Fruit fly (Drosophila melanogaster): Measurements from ENCODE around the gene CG32572.

DNA sequence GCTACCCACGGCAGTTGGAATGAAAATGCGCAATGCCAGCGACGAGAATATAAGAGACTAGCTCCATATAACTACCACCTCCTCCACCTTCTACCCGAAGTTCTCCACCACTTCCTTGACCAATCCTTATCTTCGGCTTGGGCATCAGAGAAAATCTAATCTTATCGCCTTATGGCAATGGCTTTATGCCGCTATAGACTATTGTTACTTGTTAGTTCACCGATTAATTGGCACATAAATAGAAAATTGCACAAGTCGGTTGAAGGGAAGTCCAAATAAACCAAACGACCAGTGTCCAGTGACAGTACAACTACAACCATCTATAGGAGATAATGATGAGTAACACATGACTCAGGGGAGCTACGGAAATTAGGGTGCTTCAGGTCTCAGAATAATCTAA is 19.0 kb upstream of the CG32572 start, which contains the start of gene sphe:
- TF ChIP-seq usp (GFP tag; optimal IDR thresholded peaks at IDR 0.05) (no peak), pzg (GFP tag; optimal IDR thresholded peaks at IDR 0.05) (no peak), CG2116 (GFP tag; optimal IDR thresholded peaks at IDR 0.05) (no peak), CG11398 (GFP tag; optimal IDR thresholded peaks at IDR 0.05) (no peak)
